Worm (Caenorhabditis elegans) whole organism, L2 larva: ENCODE measurements around the gene helq-1.
A peak's percentile ranks its signal among the peaks of the same experiment; 100 is the strongest.

Source experiments
- C34F6.9 ChIP-seq: fragments of 150-350 bp; optimal IDR thresholded peaks from 2 replicates; lab custom pipeline; 2014; ENCODE audit warnings: missing biosample characterization, missing genetic modification characterization
- F13H6.1 ChIP-seq: sonication (generic microtip); optimal IDR thresholded peaks from 2 replicates; lab custom pipeline; 2016; ENCODE audit warnings: missing genetic modification characterization, missing compliant biosample characterization
- Y55F3AM.14 ChIP-seq: fragments of 200-800 bp; sonication (Bioruptor generic); optimal IDR thresholded peaks from 2 replicates; lab custom pipeline; 2018; ENCODE audit warnings: mild to moderate bottlenecking, missing genetic modification characterization, missing compliant biosample characterization
- alr-1 ChIP-seq: fragments of 150-350 bp; optimal IDR thresholded peaks from 2 replicates; lab custom pipeline; 2014; ENCODE audit warnings: missing biosample characterization, missing genetic modification characterization
- blmp-1 ChIP-seq: sonication (generic microtip); optimal IDR thresholded peaks from 2 replicates; lab custom pipeline; 2017; ENCODE audit warnings: missing genetic modification characterization, mild to moderate bottlenecking, missing compliant biosample characterization, antibody characterized with exemption, moderate library complexity; ENCODE audit not compliant: insufficient read depth
- ceh-16 ChIP-seq: fragments of 150-350 bp; optimal IDR thresholded peaks from 2 replicates; lab custom pipeline; 2014; ENCODE audit warnings: missing biosample characterization, missing genetic modification characterization
- crh-2 ChIP-seq: sonication (generic microtip); optimal IDR thresholded peaks from 2 replicates; lab custom pipeline; 2017; ENCODE audit warnings: missing biosample characterization, missing genetic modification characterization
- dmd-4 ChIP-seq: sonication (generic microtip); optimal IDR thresholded peaks from 2 replicates; lab custom pipeline; 2017; ENCODE audit warnings: missing biosample characterization, missing genetic modification characterization
- elt-1 ChIP-seq: fragments of 150-350 bp; optimal IDR thresholded peaks from 2 replicates; lab custom pipeline; 2014; ENCODE audit warnings: missing biosample characterization, missing genetic modification characterization
- elt-3 ChIP-seq: sonication (generic microtip); optimal IDR thresholded peaks from 2 replicates; lab custom pipeline; 2017; ENCODE audit warnings: missing biosample characterization, missing genetic modification characterization
- fos-1 ChIP-seq: fragments of 150-350 bp; optimal IDR thresholded peaks from 2 replicates; lab custom pipeline; 2014; ENCODE audit warnings: missing biosample characterization, missing genetic modification characterization
- gmeb-1 ChIP-seq: fragments of 150-350 bp; optimal IDR thresholded peaks from 2 replicates; lab custom pipeline; 2014; ENCODE audit warnings: missing biosample characterization, missing genetic modification characterization
- lin-13 ChIP-seq: fragments of 150-350 bp; optimal IDR thresholded peaks from 2 replicates; lab custom pipeline; 2014; ENCODE audit warnings: missing biosample characterization, missing genetic modification reagents, missing genetic modification characterization
- lsy-2 ChIP-seq, 2 experiments: fragments of 150-350 bp in 1 of 2; sonication (generic microtip) in 1 of 2; optimal IDR thresholded peaks; 2 replicates each; lab custom pipeline; 2014 to 2017; ENCODE audit warnings: missing biosample characterization in 2 of 2, missing genetic modification characterization in 2 of 2
- mbf-1 ChIP-seq: sonication (generic microtip); optimal IDR thresholded peaks from 2 replicates; lab custom pipeline; 2017; ENCODE audit warnings: missing biosample characterization, missing genetic modification characterization
- mdl-1 ChIP-seq, 2 experiments: fragments of 150-350 bp in 1 of 2; sonication (generic microtip) in 1 of 2; optimal IDR thresholded peaks; 2 replicates each; lab custom pipeline; 2017; ENCODE audit warnings: missing biosample characterization in 2 of 2, missing genetic modification characterization in 2 of 2
- nhr-10 ChIP-seq: sonication (generic microtip); optimal IDR thresholded peaks from 2 replicates; lab custom pipeline; 2017; ENCODE audit warnings: missing biosample characterization, missing genetic modification characterization
- nhr-12 ChIP-seq: fragments of 150-350 bp; optimal IDR thresholded peaks from 2 replicates; lab custom pipeline; 2014; ENCODE audit warnings: missing biosample characterization, missing genetic modification characterization
- nhr-129 ChIP-seq: fragments of 150-350 bp; optimal IDR thresholded peaks from 2 replicates; lab custom pipeline; 2014; ENCODE audit warnings: missing biosample characterization, missing genetic modification characterization
- nhr-21 ChIP-seq: fragments of 150-350 bp; optimal IDR thresholded peaks from 2 replicates; lab custom pipeline; 2014; ENCODE audit warnings: missing biosample characterization, missing genetic modification characterization
- nhr-25 ChIP-seq: fragments of 150-350 bp; sonication (generic microtip); optimal IDR thresholded peaks from 3 replicates; lab custom pipeline; 2014; ENCODE audit warnings: missing biosample characterization, missing genetic modification characterization
- nhr-6 ChIP-seq: fragments of 150-350 bp; optimal IDR thresholded peaks from 2 replicates; lab custom pipeline; 2014; ENCODE audit warnings: missing biosample characterization, missing genetic modification characterization
- nhr-77 ChIP-seq: fragments of 150-350 bp; optimal IDR thresholded peaks from 2 replicates; lab custom pipeline; 2014; ENCODE audit warnings: missing biosample characterization, missing genetic modification characterization
- peb-1 ChIP-seq: fragments of 150-350 bp; optimal IDR thresholded peaks from 2 replicates; lab custom pipeline; 2014; ENCODE audit warnings: missing biosample characterization, missing genetic modification characterization
- sem-4 ChIP-seq: fragments of 150-350 bp; optimal IDR thresholded peaks from 2 replicates; lab custom pipeline; 2014; ENCODE audit warnings: missing biosample characterization, missing genetic modification reagents, missing genetic modification characterization
- skn-1 ChIP-seq: sonication (generic microtip); optimal IDR thresholded peaks from 2 replicates; lab custom pipeline; 2017; ENCODE audit warnings: missing biosample characterization, missing genetic modification characterization
- sma-3 ChIP-seq: sonication (generic microtip); optimal IDR thresholded peaks from 2 replicates; lab custom pipeline; 2016; ENCODE audit warnings: missing genetic modification reagents, missing genetic modification characterization, missing compliant biosample characterization
- snpc-4 ChIP-seq: fragments of 150-350 bp; optimal IDR thresholded peaks from 2 replicates; lab custom pipeline; 2014; ENCODE audit warnings: missing biosample characterization, missing genetic modification characterization
- unc-55 ChIP-seq: fragments of 150-350 bp; sonication (generic microtip); optimal IDR thresholded peaks from 3 replicates; lab custom pipeline; 2014; ENCODE audit warnings: missing biosample characterization, missing genetic modification reagents, missing genetic modification characterization
- unc-62 ChIP-seq: fragments of 150-350 bp; optimal IDR thresholded peaks from 2 replicates; lab custom pipeline; 2014; ENCODE audit warnings: missing biosample characterization, missing genetic modification reagents, missing genetic modification characterization
- zag-1 ChIP-seq: fragments of 150-350 bp; optimal IDR thresholded peaks from 2 replicates; lab custom pipeline; 2014; ENCODE audit warnings: missing biosample characterization, missing genetic modification characterization

helq-1 gene

DNA sequence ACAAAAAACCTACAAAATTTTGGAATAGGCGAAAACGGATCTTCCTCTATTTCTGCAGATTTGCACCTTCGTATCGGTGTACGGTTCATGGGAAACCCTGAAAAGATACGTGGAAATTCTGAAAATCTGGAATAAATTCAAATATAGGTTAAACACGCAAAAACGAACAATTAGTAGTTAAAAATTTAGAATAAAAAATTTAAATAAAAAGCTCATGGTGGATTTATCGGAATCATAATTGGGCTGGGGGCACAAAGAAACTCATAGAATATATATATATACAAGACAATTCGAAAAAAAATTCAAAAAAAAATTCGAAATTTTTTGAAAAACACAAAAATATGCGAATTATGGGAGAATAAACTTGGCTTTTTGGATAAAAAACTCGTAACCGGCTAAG, at the start of gene helq-1:
TSS of gene helq-1 (minus strand) at position 101 of the 400 bp plus-strand sequence.
- TF ChIP-seq C34F6.9 (tag; lab: Kevin White, UChicago) (no peak), nhr-6 (tag; lab: Kevin White, UChicago) (no peak), sem-4 (tag; lab: Kevin White, UChicago) (no peak), nhr-129 (tag; lab: Kevin White, UChicago) (no peak), Y55F3AM.14 (no peak), peb-1 (tag; lab: Kevin White, UChicago) (no peak), zag-1 (tag; lab: Kevin White, UChicago) (no peak), elt-3 (no peak), snpc-4 (tag; lab: Kevin White, UChicago) (no peak), lin-13 (no peak), nhr-10 (tag; lab: Kevin White, UChicago) (no peak), alr-1 (tag; lab: Kevin White, UChicago) (no peak), skn-1 (no peak), mbf-1 (tag; lab: Kevin White, UChicago) (no peak), blmp-1 (tag; lab: Kevin White, UChicago) (no peak), dmd-4 (tag; lab: Kevin White, UChicago) (no peak)

DNA sequence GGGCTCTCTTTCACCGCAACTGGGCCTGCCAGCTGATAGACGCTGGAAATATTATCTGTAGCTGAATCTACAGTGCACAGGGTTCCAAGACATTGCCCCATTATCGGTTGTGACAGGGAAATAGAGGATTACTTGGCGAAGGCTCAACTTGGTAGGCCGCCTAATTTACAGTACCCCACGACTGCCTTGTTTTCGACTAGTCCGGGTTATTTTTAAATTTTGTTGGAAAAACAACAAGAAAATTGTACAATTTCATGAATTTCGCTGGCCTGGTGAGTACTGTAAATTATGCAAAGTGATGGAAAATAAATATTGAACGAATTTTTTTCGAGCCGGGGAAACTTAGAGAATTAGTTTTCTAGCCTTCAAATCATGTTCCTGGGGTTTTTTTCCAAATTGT, 49.2 kb upstream of the helq-1 start, which contains the start of gene T19C3.7:
TSS of gene T19C3.7 (minus strand) at position 101 of the 400 bp plus-strand sequence.
- TF ChIP-seq elt-3 (no peak), fos-1 (tag; lab: Kevin White, UChicago) (no peak)

DNA sequence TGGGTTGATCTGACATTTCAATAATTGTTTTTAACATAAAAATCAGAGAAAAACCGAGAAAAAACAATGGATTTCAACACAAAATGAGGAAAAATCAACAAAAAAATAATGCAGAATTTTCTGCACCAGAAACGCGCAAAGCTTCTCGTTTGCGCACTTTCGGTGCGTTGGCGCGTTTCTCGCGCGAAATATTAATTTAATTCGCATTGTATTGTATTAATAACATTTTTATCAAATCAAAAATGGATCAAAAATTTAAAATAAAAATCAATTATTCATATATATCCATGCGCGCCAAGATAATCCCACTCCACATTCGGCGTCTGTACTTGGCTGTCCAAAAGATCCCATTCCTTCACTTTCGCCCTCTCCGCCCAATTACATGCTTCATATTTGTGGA, 47.7 kb upstream of the helq-1 start, which contains the start of gene fem-2:
TSS of gene fem-2 (minus strand) at position 9 of the 400 bp plus-strand sequence.
- TF ChIP-seq nhr-25 (peak; percentile 13), sma-3 (GFP tag; lab: Kevin White, UChicago) (no peak), C34F6.9 (tag; lab: Kevin White, UChicago) (peak; percentile 70), crh-2 (tag; lab: Kevin White, UChicago) (peak; percentile 18), gmeb-1 (tag; lab: Kevin White, UChicago) (peak; percentile 33), lsy-2 (tag; optimal IDR thresholded peaks at IDR 0.05; lab: Kevin White, UChicago) (peak; percentile 42 to 44), unc-55 (peak; percentile 41), nhr-12 (tag; lab: Kevin White, UChicago) (no peak)

DNA sequence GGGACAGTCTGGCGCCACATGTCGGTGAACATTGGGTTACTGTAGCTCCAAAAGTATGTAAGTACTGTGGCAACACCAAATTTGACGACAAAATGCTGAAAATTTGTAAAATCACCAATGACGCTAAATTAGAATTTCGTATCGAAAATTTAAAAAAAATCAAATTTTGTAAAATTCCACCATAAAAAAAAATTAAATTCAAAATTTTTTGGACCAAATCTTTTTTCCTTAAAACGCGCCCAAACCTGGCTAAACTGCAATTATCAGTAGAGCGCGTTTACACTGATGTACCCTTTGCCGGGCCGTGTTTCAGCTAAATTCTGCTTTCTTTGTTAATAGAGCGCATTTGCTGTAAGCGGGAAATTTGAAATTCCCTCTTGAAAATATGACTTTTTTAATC, 44.5 kb upstream of the helq-1 start, which contains the start of gene T19C3.6:
TSS of gene T19C3.6 (minus strand) at position 101 of the 400 bp plus-strand sequence.
- no peak for TF ChIP-seq nhr-77
- no peak for TF ChIP-seq nhr-129 (tag; lab: Kevin White, UChicago)
- no peak for TF ChIP-seq elt-1 (tag; lab: Kevin White, UChicago)
- no peak for TF ChIP-seq nhr-10 (tag; lab: Kevin White, UChicago)
- TF ChIP-seq C34F6.9 (tag; lab: Kevin White, UChicago), result no peak
- no peak for TF ChIP-seq unc-62 (GFP tag; lab: Kevin White, UChicago)
- TF ChIP-seq, all 48 proteins: peak for 0

DNA sequence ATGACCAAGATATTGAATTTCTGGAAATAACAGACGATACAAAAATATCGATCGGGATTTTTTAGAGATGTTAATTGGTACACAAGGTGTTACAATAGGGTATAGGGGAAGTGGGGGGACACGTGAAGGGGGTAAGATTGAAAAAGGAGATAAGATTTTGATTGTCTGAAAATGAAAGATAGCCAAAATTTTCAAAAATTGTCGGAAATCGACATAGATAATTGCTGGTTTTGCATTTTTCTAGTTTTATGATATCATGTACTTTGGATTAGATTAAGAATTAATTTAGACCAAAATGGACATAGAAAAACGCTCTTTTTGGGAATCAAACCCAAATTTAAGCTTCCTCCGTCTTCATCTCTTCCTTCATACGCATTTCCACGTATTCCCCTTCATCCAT, 40.9 kb upstream of the helq-1 start, which contains the start of gene T19C3.5:
TSS of gene T19C3.5 (minus strand) at position 101 of the 400 bp plus-strand sequence.
- TF ChIP-seq peb-1 (tag; lab: Kevin White, UChicago), result no peak
- no peak for TF ChIP-seq snpc-4 (tag; lab: Kevin White, UChicago)
- TF ChIP-seq C34F6.9 (tag; lab: Kevin White, UChicago), result no peak
- TF ChIP-seq nhr-10 (tag; lab: Kevin White, UChicago), result no peak
- TF ChIP-seq ceh-16, result no peak
- TF ChIP-seq F13H6.1 (tag; lab: Kevin White, UChicago), result no peak
- TF ChIP-seq nhr-21 (tag; lab: Kevin White, UChicago), result no peak
- no peak for TF ChIP-seq unc-62 (GFP tag; lab: Kevin White, UChicago)
- TF ChIP-seq mdl-1 (tag; optimal IDR thresholded peaks at IDR 0.05; lab: Kevin White, UChicago), result no peak
- no peak for TF ChIP-seq nhr-12 (tag; lab: Kevin White, UChicago)
- no peak for TF ChIP-seq blmp-1 (tag; lab: Kevin White, UChicago)
- no peak for TF ChIP-seq elt-1 (tag; lab: Kevin White, UChicago)

DNA sequence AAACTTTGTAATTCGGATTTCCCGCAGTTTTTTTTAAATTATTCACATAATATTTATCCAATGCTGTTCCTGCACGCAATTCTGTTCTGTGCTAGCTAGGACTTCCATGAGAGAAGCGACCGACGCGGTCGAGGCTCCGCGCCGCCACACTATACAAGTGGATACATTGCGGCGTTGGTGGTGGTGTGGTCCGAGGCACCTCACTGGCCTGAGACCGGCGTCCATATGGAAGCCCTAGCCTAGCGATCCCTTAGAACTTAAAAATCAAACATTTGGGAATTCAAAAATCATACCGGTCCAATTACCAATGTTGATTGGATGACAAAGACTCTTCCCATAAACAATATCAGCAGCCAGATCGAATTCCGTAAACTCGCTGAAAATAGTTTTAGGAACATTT, 39.2 kb upstream of the helq-1 start:
- TF ChIP-seq blmp-1 (tag; lab: Kevin White, UChicago), result no peak
- no peak for TF ChIP-seq peb-1 (tag; lab: Kevin White, UChicago)
- TF ChIP-seq nhr-21 (tag; lab: Kevin White, UChicago), result no peak
- TF ChIP-seq lsy-2 (tag; optimal IDR thresholded peaks at IDR 0.05; lab: Kevin White, UChicago), result no peak
- no peak for TF ChIP-seq Y55F3AM.14
- TF ChIP-seq nhr-77, result no peak
